Worm (Caenorhabditis elegans) whole organism, late embryonic: ENCODE measurements around the gene ida-1.

Source experiments
- ceh-19 ChIP-seq: fragments of 200-800 bp; sonication (Bioruptor generic); optimal IDR thresholded peaks from 2 replicates; lab custom pipeline; 2018; ENCODE audit warnings: mild to moderate bottlenecking, missing genetic modification characterization, missing compliant biosample characterization
- dmd-4 ChIP-seq: sonication (generic microtip); optimal IDR thresholded peaks from 2 replicates; lab custom pipeline; 2016; ENCODE audit warnings: borderline replicate concordance, missing genetic modification characterization, missing compliant biosample characterization
- ets-4 ChIP-seq: sonication (generic microtip); optimal IDR thresholded peaks from 2 replicates; lab custom pipeline; 2016; ENCODE audit warnings: missing genetic modification characterization, missing compliant biosample characterization
- fkh-10 ChIP-seq: fragments of 150-350 bp; optimal IDR thresholded peaks from 2 replicates; lab custom pipeline; 2014; ENCODE audit warnings: missing biosample characterization, missing genetic modification reagents, missing genetic modification characterization
- hlh-30 ChIP-seq: sonication (generic microtip); optimal IDR thresholded peaks from 2 replicates; lab custom pipeline; 2017; ENCODE audit warnings: antibody characterized with exemption, missing genetic modification characterization, missing compliant biosample characterization; ENCODE audit not compliant: insufficient read depth
- lim-6 ChIP-seq: sonication (generic microtip); optimal IDR thresholded peaks from 2 replicates; lab custom pipeline; 2016; ENCODE audit warnings: missing genetic modification characterization, missing compliant biosample characterization
- pag-3 ChIP-seq: sonication (generic microtip); optimal IDR thresholded peaks from 2 replicates; lab custom pipeline; 2016; ENCODE audit warnings: missing compliant biosample characterization, missing genetic modification characterization, borderline replicate concordance
- pqm-1 ChIP-seq: sonication (generic microtip); optimal IDR thresholded peaks from 2 replicates; lab custom pipeline; 2016; ENCODE audit warnings: missing genetic modification characterization, missing compliant biosample characterization
- ref-2 ChIP-seq: sonication (generic microtip); optimal IDR thresholded peaks from 2 replicates; lab custom pipeline; 2016; ENCODE audit warnings: missing genetic modification characterization, missing compliant biosample characterization
- unc-3 ChIP-seq, 2 experiments: fragments of 200-800 bp in 1 of 2; sonication (Bioruptor generic) in 1 of 2; sonication (generic microtip) in 1 of 2; conservative IDR thresholded peaks in 1 of 2; optimal IDR thresholded peaks in 1 of 2; 2 replicates each; pipeline versions ENCODE4 v1.3.6 to Lab custom; 2016 to 2022; ENCODE audit warnings: missing compliant biosample characterization in 2 of 2, missing genetic modification characterization in 2 of 2, missing genetic modification reagents in 1 of 2
- unc-55 ChIP-seq: sonication (generic microtip); optimal IDR thresholded peaks from 2 replicates; lab custom pipeline; 2017; ENCODE audit warnings: missing biosample characterization, missing genetic modification reagents, missing genetic modification characterization
- unc-86 ChIP-seq: sonication (generic microtip); optimal IDR thresholded peaks from 2 replicates; lab custom pipeline; 2016; ENCODE audit warnings: missing genetic modification characterization, missing compliant biosample characterization
- zip-5 ChIP-seq: sonication (generic microtip); optimal IDR thresholded peaks from 2 replicates; lab custom pipeline; 2016; ENCODE audit warnings: missing genetic modification characterization, missing compliant biosample characterization

DNA sequence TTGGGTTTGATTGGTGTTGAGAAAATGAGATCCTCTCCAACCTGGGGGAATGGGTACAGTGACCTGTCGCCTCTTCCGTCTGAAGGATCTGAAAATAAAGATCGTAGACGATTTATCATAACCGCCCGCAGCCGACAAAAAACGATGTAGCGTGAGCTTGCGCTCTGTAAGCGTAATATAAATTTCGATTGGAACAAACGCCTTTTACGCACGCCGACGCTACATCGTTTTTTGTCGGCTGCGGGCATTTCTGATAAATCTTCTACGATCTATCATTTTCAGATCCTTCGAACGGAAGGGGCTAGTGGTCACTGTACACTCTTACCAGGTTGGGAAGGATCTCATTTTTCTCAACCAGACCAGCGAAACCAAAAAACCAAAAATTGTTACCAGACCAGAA lies 7.0 kb upstream of the ida-1 start:
- TF ChIP-seq pag-3 (tag; lab: Kevin White, UChicago) (no peak), pqm-1 (tag; lab: Kevin White, UChicago) (no peak), dmd-4 (tag; lab: Kevin White, UChicago) (no peak), ets-4 (tag; lab: Kevin White, UChicago) (no peak), ceh-19 (GFP tag; lab: Kevin White, UChicago) (no peak), zip-5 (tag; lab: Kevin White, UChicago) (no peak), hlh-30 (tag; lab: Kevin White, UChicago) (no peak), ref-2 (tag; lab: Kevin White, UChicago) (no peak), unc-86 (tag; lab: Kevin White, UChicago) (no peak), unc-55 (GFP tag; lab: Kevin White, UChicago) (no peak), lim-6 (tag; lab: Kevin White, UChicago) (no peak), fkh-10 (GFP tag; lab: Kevin White, UChicago) (no peak), unc-3 (GFP tag; conservative IDR thresholded peaks at IDR 0.05; lab: Robert Waterston, UW) (no peak), unc-3 (tag; optimal IDR thresholded peaks at IDR 0.05; lab: Kevin White, UChicago) (no peak)
